Worm (Caenorhabditis elegans) whole organism, young adult: ENCODE measurements around the gene nimk-1.

Experiments used
- B0261.1 ChIP-seq: sonication (generic microtip); optimal IDR thresholded peaks from 2 replicates; lab custom pipeline; 2016; ENCODE audit warnings: mild to moderate bottlenecking, missing genetic modification characterization, moderate library complexity, missing compliant biosample characterization
- K11D2.4 ChIP-seq: fragments of 200-800 bp; sonication (Bioruptor generic); IDR thresholded peaks from 2 replicates; pipeline ENCODE4 v1.3.6; 2022; ENCODE audit warnings: missing genetic modification reagents, missing genetic modification characterization, missing compliant biosample characterization
- T26A5.8 ChIP-seq: sonication (generic microtip); optimal IDR thresholded peaks from 2 replicates; lab custom pipeline; 2016; ENCODE audit warnings: missing genetic modification characterization, missing compliant biosample characterization
- Y95B8A.8 ChIP-seq: fragments of 200-800 bp; sonication (Bioruptor generic); IDR thresholded peaks from 2 replicates; pipeline ENCODE4 v1.3.6; 2022; ENCODE audit warnings: missing genetic modification reagents, missing genetic modification characterization, missing compliant biosample characterization
- ZK185.1 ChIP-seq: sonication (generic microtip); optimal IDR thresholded peaks from 2 replicates; lab custom pipeline; 2016; ENCODE audit warnings: mild to moderate bottlenecking, missing genetic modification characterization, missing compliant biosample characterization; ENCODE audit not compliant: poor library complexity, severe bottlenecking
- ama-1 ChIP-seq, 3 experiments: fragments of 150-350 bp in 1 of 3; sonication (generic microtip) in 2 of 3; optimal IDR thresholded peaks; 2 replicates each; lab custom pipeline; 2014 to 2018; ENCODE audit warnings: missing biosample characterization in 2 of 3, missing genetic modification characterization in 2 of 3, missing genetic modification reagents in 2 of 3
- lag-1 ChIP-seq: fragments of 200-800 bp; sonication (Bioruptor generic); IDR thresholded peaks from 2 replicates; pipeline ENCODE4 v1.3.6; 2022; ENCODE audit warnings: missing genetic modification reagents, missing genetic modification characterization, missing compliant biosample characterization
- lin-40 ChIP-seq: sonication (generic microtip); optimal IDR thresholded peaks from 2 replicates; lab custom pipeline; 2016; ENCODE audit warnings: missing genetic modification characterization, mild to moderate bottlenecking, missing compliant biosample characterization, missing genotype, missing genetic modification reagents
- nfya-1 ChIP-seq: sonication (generic microtip); optimal IDR thresholded peaks from 2 replicates; lab custom pipeline; 2017; ENCODE audit warnings: antibody characterized with exemption, missing compliant biosample characterization, missing genetic modification characterization, borderline replicate concordance; ENCODE audit not compliant: insufficient read depth
- nhr-90 ChIP-seq: sonication (generic microtip); optimal IDR thresholded peaks from 2 replicates; lab custom pipeline; 2016; ENCODE audit warnings: missing genotype, mild to moderate bottlenecking, missing genetic modification characterization, missing compliant biosample characterization
- rcor-1 ChIP-seq: fragments of 200-800 bp; sonication (Bioruptor generic); IDR thresholded peaks from 2 replicates; pipeline ENCODE4 v1.3.6; 2022; ENCODE audit warnings: missing genetic modification reagents, missing genetic modification characterization, missing compliant biosample characterization
- snpc-4 ChIP-seq, 5 experiments: fragments of 150-350 bp in 1 of 5; sonication (generic microtip) in 4 of 5; optimal IDR thresholded peaks; 2 replicates each; lab custom pipeline; 2014 to 2018; ENCODE audit warnings: missing genetic modification characterization in 5 of 5, missing biosample characterization in 3 of 5, antibody characterized with exemption in 2 of 5, mild to moderate bottlenecking in 2 of 5, missing compliant biosample characterization in 2 of 5, missing genotype in 2 of 5, moderate library complexity in 2 of 5, missing genetic modification reagents in 1 of 5
- sptf-2 ChIP-seq: fragments of 200-800 bp; sonication (Bioruptor generic); optimal IDR thresholded peaks from 2 replicates; lab custom pipeline; 2018; ENCODE audit warnings: mild to moderate bottlenecking, missing genetic modification characterization, missing compliant biosample characterization

DNA sequence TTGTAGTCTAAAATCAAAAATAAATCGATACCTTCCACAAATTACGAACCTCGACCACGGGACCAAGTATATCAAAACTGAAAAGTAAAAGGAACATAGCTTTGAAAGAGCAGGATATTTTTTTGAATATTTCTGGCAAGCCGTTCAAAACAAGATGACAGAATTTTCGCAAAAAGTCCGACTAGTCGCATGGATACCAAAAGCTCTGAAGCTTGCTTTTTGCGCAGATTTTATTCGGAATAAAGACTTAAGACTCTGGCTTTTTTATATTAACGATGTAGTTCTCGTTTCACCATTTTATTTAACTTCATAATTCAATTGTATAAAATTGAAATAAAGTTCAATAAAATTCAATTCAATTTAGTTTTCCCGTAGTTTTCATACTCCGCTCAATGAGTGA lies 38.0 kb downstream of the nimk-1 start, which contains the start of gene Y38E10A.2:
- TF ChIP-seq Y95B8A.8 (no peak), ama-1 (optimal IDR thresholded peaks at IDR 0.05; lab: Kevin White, UChicago) (no peak), ama-1 (GFP tag; optimal IDR thresholded peaks at IDR 0.05; lab: Kevin White, UChicago) (no peak), snpc-4 (GFP tag; optimal IDR thresholded peaks at IDR 0.05; lab: Kevin White, UChicago) (no peak), snpc-4 (tag; optimal IDR thresholded peaks at IDR 0.05; lab: Kevin White, UChicago) (no peak), B0261.1 (no peak), rcor-1 (GFP tag; lab: Robert Waterston, UW) (no peak), K11D2.4 (GFP tag; lab: Robert Waterston, UW) (no peak), nfya-1 (tag; lab: Kevin White, UChicago) (no peak), nhr-90 (tag; lab: Kevin White, UChicago) (no peak), T26A5.8 (tag; lab: Kevin White, UChicago) (no peak), sptf-2 (GFP tag; lab: Kevin White, UChicago) (no peak), lag-1 (no peak), lin-40 (tag; lab: Kevin White, UChicago) (no peak), ZK185.1 (no peak)
